Fruit fly (Drosophila melanogaster): ENCODE results near the gene CG44227.

Gene CG44227

DNA sequence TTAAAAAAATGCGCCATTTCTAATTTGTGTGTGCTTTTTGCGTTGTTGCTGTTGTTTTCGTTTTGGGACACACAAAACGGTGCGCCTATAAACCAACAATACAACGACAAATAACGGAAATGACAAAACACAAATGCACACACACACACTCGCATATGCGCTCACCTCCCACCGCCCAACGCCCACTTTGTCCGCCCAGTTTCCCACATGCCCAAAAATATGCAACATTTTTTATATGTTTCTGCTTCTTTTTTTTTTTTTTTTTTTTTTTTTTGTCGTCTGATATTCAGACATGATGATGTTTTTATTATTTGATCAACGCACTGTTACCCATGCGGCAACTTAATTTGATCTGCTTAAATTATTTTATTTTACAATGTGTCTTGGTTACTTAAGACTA, 22.2 kb upstream of the CG44227 start:
- TF ChIP-seq CG8478 (optimal IDR thresholded peaks at IDR 0.05) (no peak), CTCF (optimal IDR thresholded peaks at IDR 0.05) (no peak)

DNA sequence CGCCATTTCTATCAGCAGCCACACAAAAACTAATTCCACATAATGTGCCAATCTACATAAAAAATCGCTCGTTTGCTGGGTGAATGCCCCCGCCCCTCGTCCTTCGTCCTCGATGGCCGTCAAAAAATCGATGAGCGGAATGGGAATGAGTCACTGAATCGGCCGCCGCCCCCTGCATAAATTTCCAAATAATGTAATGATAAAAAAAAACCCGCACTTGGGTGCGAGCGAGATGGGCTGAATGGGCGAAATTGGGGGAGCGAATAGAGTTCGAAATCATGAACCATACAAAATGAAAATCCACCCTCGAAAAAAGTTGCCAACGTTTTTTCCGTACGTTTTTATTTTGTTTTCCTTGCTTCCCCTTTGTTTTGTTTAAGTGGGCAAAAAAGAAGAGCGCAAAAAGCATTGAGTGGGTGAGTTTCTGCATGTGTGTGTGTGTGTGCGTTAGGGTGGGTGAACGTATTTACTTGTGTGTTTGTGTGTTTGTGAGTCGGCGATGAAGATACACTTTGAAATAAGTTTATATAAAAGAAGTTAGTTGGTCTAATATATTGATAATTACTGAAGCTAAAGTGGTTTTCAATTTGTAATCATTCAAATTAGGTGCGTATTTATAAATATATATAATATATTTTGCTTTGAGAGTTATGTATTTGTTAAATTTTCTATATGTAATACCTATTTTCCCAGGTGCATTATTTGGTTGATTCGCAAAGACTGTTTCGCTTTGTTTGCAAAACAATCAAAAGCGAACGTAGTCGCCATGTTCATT, 20.5 kb upstream of the CG44227 start:
- TF ChIP-seq CTCF (optimal IDR thresholded peaks at IDR 0.05), result no peak
- TF ChIP-seq CG8478 (optimal IDR thresholded peaks at IDR 0.05), result no peak

DNA sequence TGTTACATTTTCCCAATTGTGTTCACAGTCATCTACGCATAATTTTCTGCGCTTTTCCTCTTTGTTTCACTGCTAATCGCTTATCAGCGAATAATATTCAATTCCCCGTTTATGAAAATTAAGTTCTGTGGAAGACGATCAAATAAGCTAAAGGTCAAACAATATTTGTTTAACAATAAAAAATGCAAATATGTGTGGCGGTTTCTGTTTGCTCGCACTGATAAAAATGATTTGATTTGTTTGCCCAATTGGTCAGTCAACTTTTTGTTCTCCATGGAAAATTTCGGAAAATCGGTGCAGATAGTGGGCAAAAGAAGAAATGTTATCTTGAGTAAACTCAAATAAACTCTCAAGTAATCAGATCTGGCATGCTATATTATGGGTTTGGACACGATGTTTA, 19.7 kb upstream of the CG44227 start:
- no peak for TF ChIP-seq CG8478 (optimal IDR thresholded peaks at IDR 0.05)
- no peak for TF ChIP-seq CTCF (optimal IDR thresholded peaks at IDR 0.05)

DNA sequence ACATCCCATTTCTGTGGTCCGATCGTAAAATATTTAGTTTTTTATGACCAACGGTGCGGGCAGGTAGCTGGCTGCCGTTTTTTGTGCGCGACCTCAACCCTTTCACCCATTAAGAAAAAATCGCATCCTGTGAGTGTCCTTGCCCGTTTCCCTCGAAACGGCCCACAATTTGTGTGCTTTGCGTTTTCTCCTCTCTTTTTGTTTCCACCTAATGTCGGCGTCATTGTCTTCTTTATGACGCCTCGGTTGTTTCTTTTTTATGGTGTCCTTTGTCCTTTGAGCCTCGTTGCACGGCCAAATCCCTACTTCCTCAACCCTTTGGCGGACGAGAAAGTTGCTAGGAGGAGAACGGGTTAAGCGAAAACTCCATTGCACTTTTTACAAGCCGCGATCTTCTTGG, 16.2 kb upstream of the CG44227 start:
- TF ChIP-seq CG8478 (optimal IDR thresholded peaks at IDR 0.05) (no peak), CTCF (optimal IDR thresholded peaks at IDR 0.05) (no peak)

DNA sequence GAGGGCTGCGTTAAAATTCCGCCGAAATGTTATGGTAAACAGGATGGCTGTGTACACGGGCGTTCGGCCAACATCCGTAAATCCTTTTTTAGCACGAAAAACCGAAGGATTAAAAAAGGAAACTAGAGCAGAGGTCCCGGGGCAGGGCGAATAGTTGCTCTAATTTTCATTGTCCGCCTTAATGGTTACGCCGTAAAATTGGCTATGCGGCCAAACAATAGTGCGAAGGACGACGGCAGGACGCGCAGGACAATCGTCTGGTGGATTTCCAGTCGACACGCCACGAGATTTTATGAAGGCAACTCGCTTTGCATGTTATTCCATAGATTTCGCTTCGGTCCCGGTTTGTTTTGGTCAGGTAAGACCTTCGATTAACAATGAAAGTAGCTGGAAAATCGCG, 15.7 kb upstream of the CG44227 start:
- TF ChIP-seq CG8478 (optimal IDR thresholded peaks at IDR 0.05) (no peak), CTCF (optimal IDR thresholded peaks at IDR 0.05) (no peak)

DNA sequence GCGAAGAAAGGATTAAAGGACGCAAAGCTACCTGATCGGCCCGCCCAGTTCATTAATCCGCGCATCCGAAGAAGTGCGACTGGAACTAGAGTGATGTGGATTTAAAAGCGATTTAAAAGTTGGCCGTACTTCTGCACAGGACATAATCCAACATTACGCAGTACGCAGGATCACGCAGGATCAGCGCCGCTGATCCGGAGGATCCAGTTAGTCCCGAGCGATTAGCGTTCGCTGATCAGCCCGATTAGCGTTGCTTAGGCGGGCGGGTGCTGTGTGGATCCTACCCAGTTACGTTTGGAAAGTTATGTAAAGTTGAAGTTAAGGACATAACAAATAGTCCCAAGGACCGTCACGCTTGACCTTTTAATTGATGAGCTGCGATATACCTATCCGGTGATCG, 14.3 kb upstream of the CG44227 start:
- TF ChIP-seq CG8478 (optimal IDR thresholded peaks at IDR 0.05) (no peak), CTCF (optimal IDR thresholded peaks at IDR 0.05) (no peak)

DNA sequence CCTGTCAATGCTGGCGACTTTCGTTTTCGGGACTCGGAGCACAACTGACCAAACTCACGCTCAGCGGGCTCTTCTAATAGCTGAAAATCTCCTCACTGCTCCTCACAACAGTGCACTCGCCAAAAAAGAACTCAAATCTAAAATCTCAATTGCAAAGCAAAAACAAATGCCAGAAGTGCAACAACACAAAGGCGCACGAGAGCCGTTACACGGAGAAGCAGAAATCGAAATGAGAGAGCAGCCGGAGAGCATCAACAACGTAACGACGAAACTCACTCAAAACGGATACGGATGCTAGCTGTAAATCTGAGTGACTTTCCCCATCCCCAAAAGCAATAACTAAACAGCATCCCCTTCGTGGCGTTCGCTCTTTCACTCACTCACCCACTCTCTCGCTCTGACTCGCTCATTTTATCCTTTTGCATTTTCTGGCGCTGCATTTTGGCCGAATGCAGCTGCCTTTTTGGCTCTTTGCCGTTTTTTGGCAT, 12.8 kb upstream of the CG44227 start, which contains the start of gene hb:
Gene hb, minus strand, starts transcription at position 51 of the 488 bp plus-strand sequence.
- no peak for TF ChIP-seq CTCF (optimal IDR thresholded peaks at IDR 0.05)
- no peak for TF ChIP-seq CG8478 (optimal IDR thresholded peaks at IDR 0.05)

DNA sequence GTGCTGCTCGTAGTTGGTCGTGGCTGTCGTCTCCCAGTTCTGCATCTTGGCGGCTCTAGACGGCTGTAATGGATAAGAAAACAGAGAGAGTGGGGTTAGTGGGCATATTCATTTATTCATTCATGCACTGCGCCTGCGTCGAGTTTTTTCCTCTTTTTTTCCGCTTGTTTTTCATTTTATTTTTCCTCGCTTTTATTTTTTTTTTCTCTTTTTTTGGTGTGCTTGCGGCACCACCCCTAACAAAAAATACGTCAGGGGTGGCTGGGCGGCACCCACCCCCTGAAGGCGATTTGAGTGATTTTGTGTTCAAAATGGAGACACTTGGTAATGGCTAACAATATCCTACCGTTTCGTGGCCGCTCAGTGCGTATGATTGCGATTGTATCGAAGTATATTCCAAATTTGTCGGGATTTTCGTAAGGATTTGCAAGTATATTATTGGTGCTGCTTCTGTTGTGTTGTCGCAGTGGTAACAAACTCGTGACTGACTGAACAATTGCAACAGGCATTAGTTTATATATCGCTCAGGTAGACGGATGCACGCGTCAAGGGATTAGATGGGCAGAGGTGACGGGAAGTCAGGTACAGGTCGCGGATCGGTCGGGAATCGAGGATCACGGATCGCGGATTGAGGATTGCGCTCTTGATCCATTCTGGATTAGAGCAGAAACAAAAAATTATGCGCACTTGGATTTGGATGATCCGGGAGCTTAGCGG, 9.3 kb upstream of the CG44227 start:
- TF ChIP-seq CG8478 (optimal IDR thresholded peaks at IDR 0.05), result no peak
- TF ChIP-seq CTCF (optimal IDR thresholded peaks at IDR 0.05), result no peak

DNA sequence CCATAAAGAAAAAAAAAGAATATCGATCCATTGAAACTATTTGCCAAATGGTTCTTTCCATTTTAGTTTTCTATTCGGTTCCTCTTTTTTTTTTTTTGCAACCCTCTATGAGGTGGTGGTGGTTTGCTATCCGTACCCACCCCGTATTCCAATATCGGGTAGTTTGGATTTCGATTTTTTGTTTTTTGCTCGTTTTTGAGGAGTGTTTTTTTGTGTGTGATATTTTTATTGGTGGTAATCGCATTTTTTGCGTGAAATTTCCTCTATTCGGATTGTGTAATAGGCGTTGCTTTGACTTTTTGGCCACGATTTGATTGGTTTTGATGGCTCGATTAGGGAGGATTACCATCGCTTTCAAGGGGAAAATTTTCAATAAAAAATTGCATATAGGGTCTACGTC, 1.5 kb upstream of the CG44227 start:
- TF ChIP-seq CG8478 (optimal IDR thresholded peaks at IDR 0.05) (no peak), CTCF (optimal IDR thresholded peaks at IDR 0.05) (no peak)

DNA sequence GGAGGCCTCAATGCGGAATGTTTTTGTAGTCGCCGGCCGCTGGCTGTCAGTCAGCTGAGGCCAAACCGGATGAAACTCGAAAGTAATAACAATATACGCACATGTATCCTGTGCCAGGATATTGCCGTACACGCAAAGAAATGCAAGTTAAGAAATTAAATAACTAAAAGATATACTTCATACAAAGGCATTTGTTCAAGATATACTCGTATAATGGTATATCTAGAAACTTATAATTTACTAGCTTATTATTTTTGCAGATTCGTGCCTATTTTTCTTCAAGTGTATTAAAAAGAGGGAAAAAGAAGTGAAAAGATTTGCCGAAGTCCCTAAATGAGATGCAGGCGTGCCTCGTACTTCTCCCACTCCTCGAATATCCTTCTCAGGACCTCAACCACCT, 1.7 kb downstream of the CG44227 start:
- TF ChIP-seq CG8478 (optimal IDR thresholded peaks at IDR 0.05), result no peak
- TF ChIP-seq CTCF (optimal IDR thresholded peaks at IDR 0.05), result no peak

DNA sequence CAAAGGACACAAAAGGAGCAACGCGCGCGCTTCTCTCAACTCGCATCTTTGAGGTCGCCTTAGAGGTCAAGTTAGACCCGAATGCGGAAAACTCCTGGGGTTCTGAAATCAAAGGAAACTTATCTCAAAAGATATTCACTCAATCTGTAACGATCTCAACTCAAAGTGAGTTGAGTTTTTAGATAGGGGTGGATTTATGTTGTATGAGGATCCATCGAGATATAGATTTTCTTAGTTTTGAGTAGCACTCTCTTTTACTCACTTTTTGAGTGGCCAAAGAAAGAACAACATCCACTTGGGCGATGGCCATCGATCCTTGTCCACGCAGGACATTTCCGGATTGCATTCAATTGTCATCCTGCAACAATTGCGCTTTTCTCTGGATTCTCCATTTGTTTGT, 4.4 kb downstream of the CG44227 start:
- no peak for TF ChIP-seq CG8478 (optimal IDR thresholded peaks at IDR 0.05)
- no peak for TF ChIP-seq CTCF (optimal IDR thresholded peaks at IDR 0.05)

DNA sequence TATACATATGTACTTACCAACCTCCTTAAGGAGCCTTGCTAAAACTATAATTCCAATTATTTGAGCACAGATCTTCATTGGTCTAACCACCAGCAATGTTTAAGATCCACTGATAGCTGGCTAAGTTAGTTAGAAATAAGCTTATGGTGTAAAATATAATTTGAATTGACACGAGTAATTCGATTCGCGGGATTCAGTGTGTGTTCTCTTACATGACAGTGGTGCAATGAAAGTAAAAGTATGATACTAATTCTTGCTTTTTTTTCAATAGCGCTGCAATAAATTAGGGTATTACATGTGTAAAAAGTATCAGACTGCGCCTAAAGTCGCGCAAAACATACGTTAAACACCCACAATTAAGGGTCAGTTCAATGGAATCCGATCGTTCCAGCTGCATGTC, 5.0 kb downstream of the CG44227 start, which contains the start of gene CG33325:
Gene CG33325, minus strand, starts transcription at position 101 of the 400 bp plus-strand sequence.
- TF ChIP-seq CTCF (optimal IDR thresholded peaks at IDR 0.05) (no peak), CG8478 (optimal IDR thresholded peaks at IDR 0.05) (no peak)

DNA sequence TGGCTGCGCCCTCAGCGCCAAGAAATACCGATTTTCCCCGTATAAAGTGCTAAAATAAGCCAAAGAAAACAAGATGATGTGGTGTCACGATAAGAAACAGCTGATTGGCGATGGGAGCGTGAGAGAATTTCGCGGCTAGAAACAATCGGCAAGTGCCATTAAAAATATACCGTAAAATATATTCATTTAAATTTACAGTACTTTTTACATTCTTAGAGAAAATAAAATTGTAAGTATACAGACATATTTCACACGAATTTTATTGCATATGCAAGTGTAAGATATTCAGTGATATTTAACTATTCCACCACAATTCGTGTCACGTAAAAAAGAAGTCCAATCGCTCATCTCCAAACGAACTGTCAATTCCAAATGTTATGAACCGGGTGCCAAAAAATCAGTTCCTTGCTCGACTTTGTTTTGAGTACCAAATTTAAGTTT, 8.4 kb downstream of the CG44227 start, which contains the start of the genes Unc50, CG11755 and CG8043:
Gene Unc50, minus strand, starts transcription at position 54 of the 441 bp plus-strand sequence.
Gene CG11755, plus strand, starts transcription at position 356 of the 441 bp plus-strand sequence.
Gene CG8043, plus strand, starts transcription at position 356 of the 441 bp plus-strand sequence.
- TF ChIP-seq CTCF (optimal IDR thresholded peaks at IDR 0.05) (no peak), CG8478 (optimal IDR thresholded peaks at IDR 0.05) (no peak)

DNA sequence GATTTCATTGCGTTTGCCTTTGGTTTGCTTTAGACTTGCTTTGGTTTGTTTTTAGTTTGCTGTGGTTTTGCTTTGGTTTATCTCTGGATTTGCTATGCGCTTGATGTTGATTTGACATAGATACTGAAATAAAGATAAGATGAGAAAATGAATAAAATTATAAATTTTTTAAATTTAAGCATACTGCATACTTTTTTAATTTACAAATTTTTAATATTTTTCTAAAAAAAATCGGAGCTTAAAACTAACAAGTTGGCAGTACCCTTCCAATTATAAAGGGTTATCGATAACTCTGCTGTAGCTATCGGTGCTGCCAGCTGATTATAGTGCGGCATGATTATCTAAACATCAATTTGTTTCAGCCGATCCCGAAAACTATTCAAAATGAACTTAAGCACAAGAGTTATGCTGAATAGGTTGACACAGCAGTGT, 11.2 kb downstream of the CG44227 start, which contains the start of gene mRpL19:
Gene mRpL19, plus strand, starts transcription at position 307 of the 432 bp plus-strand sequence.
- TF ChIP-seq CG8478 (optimal IDR thresholded peaks at IDR 0.05), result no peak
- TF ChIP-seq CTCF (optimal IDR thresholded peaks at IDR 0.05), result no peak
